Fruit fly (Drosophila melanogaster) whole organism, embryonic: ENCODE results near the gene CG7841.

Experiments
- BEAF-32 ChIP-seq: fragments of 200-800 bp; sonication (Bioruptor generic); optimal IDR thresholded peaks from 3 replicates; lab custom pipeline; 2017; ENCODE audit warnings: missing biosample characterization, missing genetic modification characterization, mild to moderate bottlenecking, moderate library complexity, missing genetic modification reagents
- Blimp-1 ChIP-seq: fragments of 200-800 bp; sonication (Bioruptor generic); optimal IDR thresholded peaks from 3 replicates; lab custom pipeline; 2018; ENCODE audit warnings: missing biosample characterization, missing genetic modification characterization, mild to moderate bottlenecking, moderate library complexity, missing genetic modification reagents
- BtbVII ChIP-seq: fragments of 200-800 bp; sonication (Bioruptor generic); optimal IDR thresholded peaks from 3 replicates; lab custom pipeline; 2017; ENCODE audit warnings: missing biosample characterization, mild to moderate bottlenecking, missing genetic modification characterization
- CG10959 ChIP-seq: fragments of 200-800 bp; sonication (Bioruptor generic); IDR thresholded peaks from 2 replicates; pipeline ENCODE4 v1.3.6; 2022; ENCODE audit warnings: missing biosample characterization, missing genetic modification characterization
- CG11560 ChIP-seq: fragments of 200-800 bp; sonication (Bioruptor generic); IDR thresholded peaks from 3 replicates; pipeline ENCODE4 v1.3.6; 2022; ENCODE audit warnings: missing biosample characterization, missing genetic modification characterization
- CG12155 ChIP-seq: fragments of 200-800 bp; sonication (Bioruptor generic); optimal IDR thresholded peaks from 3 replicates; lab custom pipeline; 2016; ENCODE audit warnings: missing biosample characterization, missing genetic modification characterization
- CG12659 ChIP-seq: fragments of 200-800 bp; sonication (Bioruptor generic); optimal IDR thresholded peaks from 3 replicates; lab custom pipeline; 2017; ENCODE audit warnings: mild to moderate bottlenecking, missing biosample characterization, missing genetic modification reagents, missing genetic modification characterization
- CG14050 ChIP-seq: fragments of 200-800 bp; sonication (Bioruptor generic); IDR thresholded peaks from 3 replicates; pipeline ENCODE4 v1.3.6; 2022; ENCODE audit warnings: missing biosample characterization, missing genetic modification characterization
- CG14860 ChIP-seq: fragments of 200-800 bp; sonication (Bioruptor generic); IDR thresholded peaks from 3 replicates; pipeline ENCODE4 v1.3.6; 2022; ENCODE audit warnings: missing biosample characterization, missing genetic modification characterization; ENCODE audit not compliant: partially characterized antibody
- CG14965 ChIP-seq: fragments of 200-800 bp; sonication (Bioruptor generic); optimal IDR thresholded peaks from 2 replicates; lab custom pipeline; 2016; ENCODE audit warnings: missing biosample characterization, missing genetic modification characterization, borderline replicate concordance
- CG17829 ChIP-seq: fragments of 200-800 bp; optimal IDR thresholded peaks from 2 replicates; lab custom pipeline; 2019; ENCODE audit warnings: missing biosample characterization, mild to moderate bottlenecking, missing genetic modification characterization, moderate library complexity
- CG18599 ChIP-seq: fragments of 200-800 bp; sonication (Bioruptor generic); optimal IDR thresholded peaks from 3 replicates; lab custom pipeline; 2017; ENCODE audit warnings: missing biosample characterization, missing genetic modification characterization, mild to moderate bottlenecking, moderate library complexity, missing genetic modification reagents
- CG30020 ChIP-seq: fragments of 200-800 bp; optimal IDR thresholded peaks from 2 replicates; lab custom pipeline; 2019; ENCODE audit warnings: missing biosample characterization, mild to moderate bottlenecking, missing genetic modification characterization, moderate library complexity
- CG31224 ChIP-seq: fragments of 200-800 bp; sonication (Bioruptor generic); IDR thresholded peaks from 2 replicates; pipeline ENCODE4 v1.3.6; 2022; ENCODE audit warnings: missing biosample characterization, missing genetic modification characterization
- CG34376 ChIP-seq: fragments of 200-800 bp; sonication (Bioruptor generic); optimal IDR thresholded peaks from 2 replicates; lab custom pipeline; 2018; ENCODE audit warnings: missing biosample characterization, mild to moderate bottlenecking, missing genetic modification characterization
- CG4820 ChIP-seq: fragments of 200-800 bp; sonication (Bioruptor generic); optimal IDR thresholded peaks from 3 replicates; lab custom pipeline; 2016; ENCODE audit warnings: missing biosample characterization, missing genetic modification characterization
- CG7963 ChIP-seq: fragments of 200-800 bp; sonication (Bioruptor generic); IDR thresholded peaks from 3 replicates; pipeline ENCODE4 v1.3.6; 2022; ENCODE audit warnings: missing biosample characterization, missing genetic modification characterization; ENCODE audit not compliant: partially characterized antibody
- CG9932 ChIP-seq: fragments of 200-800 bp; sonication (Bioruptor generic); IDR thresholded peaks from 2 replicates; pipeline ENCODE4 v1.3.6; 2022; ENCODE audit warnings: missing biosample characterization, missing genetic modification characterization
- D19B ChIP-seq: fragments of 200-800 bp; sonication (Bioruptor generic); optimal IDR thresholded peaks from 2 replicates; lab custom pipeline; 2017; ENCODE audit warnings: missing biosample characterization, mild to moderate bottlenecking, missing genetic modification characterization
- ERR ChIP-seq: fragments of 200-800 bp; sonication (Bioruptor generic); optimal IDR thresholded peaks from 2 replicates; lab custom pipeline; 2016; ENCODE audit warnings: missing biosample characterization, missing genetic modification characterization
- Fer3 ChIP-seq: fragments of 200-800 bp; sonication (Bioruptor generic); optimal IDR thresholded peaks from 2 replicates; lab custom pipeline; 2018; ENCODE audit warnings: missing biosample characterization, mild to moderate bottlenecking, missing genetic modification characterization, moderate library complexity
- HLH3B ChIP-seq: fragments of 200-800 bp; sonication (Bioruptor generic); IDR thresholded peaks from 2 replicates; pipeline ENCODE4 v1.3.6; 2022; ENCODE audit warnings: missing biosample characterization, missing genetic modification characterization
- HLH4C ChIP-seq: fragments of 200-800 bp; sonication (Bioruptor generic); IDR thresholded peaks from 3 replicates; pipeline ENCODE4 v1.3.6; 2022; ENCODE audit warnings: missing biosample characterization, missing genetic modification characterization; ENCODE audit not compliant: partially characterized antibody
- Hey ChIP-seq: fragments of 200-800 bp; sonication (Bioruptor generic); optimal IDR thresholded peaks from 3 replicates; lab custom pipeline; 2018; ENCODE audit warnings: missing biosample characterization, mild to moderate bottlenecking, missing genetic modification characterization
- MBD-R2 ChIP-seq: fragments of 200-800 bp; sonication (Bioruptor generic); IDR thresholded peaks from 2 replicates; pipeline ENCODE4 v1.3.6; 2022; ENCODE audit warnings: missing biosample characterization, missing genetic modification characterization
- MESR4 ChIP-seq: fragments of 200-800 bp; sonication (Bioruptor generic); optimal IDR thresholded peaks from 2 replicates; lab custom pipeline; 2018; ENCODE audit warnings: missing biosample characterization, mild to moderate bottlenecking, missing genetic modification characterization, moderate library complexity
- Mes4 ChIP-seq: fragments of 200-800 bp; sonication (Bioruptor generic); optimal IDR thresholded peaks from 2 replicates; lab custom pipeline; 2016; ENCODE audit warnings: missing biosample characterization, missing genetic modification characterization
- Rfx ChIP-seq: fragments of 200-800 bp; sonication (Bioruptor generic); IDR thresholded peaks from 2 replicates; pipeline ENCODE4 v1.3.6; 2022; ENCODE audit warnings: missing biosample characterization, missing genetic modification characterization
- Side ChIP-seq: fragments of 200-800 bp; sonication (Bioruptor generic); optimal IDR thresholded peaks from 2 replicates; lab custom pipeline; 2016; ENCODE audit warnings: missing biosample characterization, missing genetic modification characterization
- Sox102F ChIP-seq: fragments of 200-800 bp; sonication (Bioruptor generic); optimal IDR thresholded peaks from 2 replicates; lab custom pipeline; 2018; ENCODE audit warnings: missing biosample characterization, mild to moderate bottlenecking, missing genetic modification characterization, moderate library complexity
- Tbp ChIP-seq: fragments of >200 bp; optimal IDR thresholded peaks from 2 replicates; lab custom pipeline; 2018; ENCODE audit warnings: missing biosample characterization, missing genetic modification characterization
- ash1 ChIP-seq: fragments of 200-800 bp; sonication (Bioruptor generic); optimal IDR thresholded peaks from 2 replicates; lab custom pipeline; 2018; ENCODE audit warnings: missing biosample characterization, mild to moderate bottlenecking, missing genetic modification characterization
- croc ChIP-seq: fragments of 200-800 bp; sonication (Bioruptor generic); conservative IDR thresholded peaks from 3 replicates; pipeline ENCODE4 v1.3.6; 2022; ENCODE audit warnings: missing biosample characterization, missing genetic modification characterization
- ems ChIP-seq: fragments of 200-800 bp; sonication (Bioruptor generic); optimal IDR thresholded peaks from 3 replicates; lab custom pipeline; 2016; ENCODE audit warnings: missing biosample characterization, missing genetic modification characterization
- ewg ChIP-seq: fragments of 200-800 bp; sonication (Bioruptor generic); optimal IDR thresholded peaks from 3 replicates; lab custom pipeline; 2017; ENCODE audit warnings: mild to moderate bottlenecking, missing biosample characterization, missing genetic modification reagents, missing genetic modification characterization
- gcm ChIP-seq: fragments of 200-800 bp; sonication (Bioruptor generic); optimal IDR thresholded peaks from 2 replicates; lab custom pipeline; 2019; ENCODE audit warnings: missing biosample characterization, mild to moderate bottlenecking, missing genetic modification characterization, moderate library complexity
- gt ChIP-seq: fragments of 200-800 bp; sonication (Bioruptor generic); IDR thresholded peaks from 2 replicates; pipeline ENCODE4 v1.3.6; 2022; ENCODE audit warnings: missing biosample characterization, missing genetic modification characterization
- hth ChIP-seq: fragments of >200 bp; optimal IDR thresholded peaks from 2 replicates; lab custom pipeline; 2017; ENCODE audit warnings: inconsistent platforms
- insv ChIP-seq, 2 experiments: fragments of 200-800 bp; sonication (Bioruptor generic); optimal IDR thresholded peaks; 3 replicates each; lab custom pipeline; 2016 to 2018; ENCODE audit warnings: missing biosample characterization in 2 of 2, missing genetic modification characterization in 2 of 2
- mld ChIP-seq: fragments of 200-800 bp; sonication (Bioruptor generic); IDR thresholded peaks from 3 replicates; pipeline ENCODE4 v1.3.6; 2022; ENCODE audit warnings: missing biosample characterization, missing genetic modification characterization; ENCODE audit not compliant: partially characterized antibody
- nau ChIP-seq: fragments of 200-800 bp; sonication (Bioruptor generic); optimal IDR thresholded peaks from 3 replicates; lab custom pipeline; 2017; ENCODE audit warnings: missing biosample characterization, mild to moderate bottlenecking, missing genetic modification characterization, missing genetic modification reagents
- salm ChIP-seq: fragments of 200-800 bp; sonication (Bioruptor generic); optimal IDR thresholded peaks from 2 replicates; lab custom pipeline; 2018; ENCODE audit warnings: missing biosample characterization, mild to moderate bottlenecking, missing genetic modification characterization
- sima ChIP-seq: fragments of 200-800 bp; sonication (Bioruptor generic); optimal IDR thresholded peaks from 2 replicates; lab custom pipeline; 2016; ENCODE audit warnings: missing biosample characterization, missing genetic modification characterization
- sqz ChIP-seq: fragments of 200-800 bp; sonication (Bioruptor generic); optimal IDR thresholded peaks from 3 replicates; lab custom pipeline; 2018; ENCODE audit warnings: missing biosample characterization, mild to moderate bottlenecking, missing genetic modification characterization
- stwl ChIP-seq: fragments of 200-800 bp; sonication (Bioruptor generic); optimal IDR thresholded peaks from 3 replicates; lab custom pipeline; 2018; ENCODE audit warnings: missing biosample characterization, mild to moderate bottlenecking, missing genetic modification characterization, moderate library complexity
- tup ChIP-seq: fragments of 200-800 bp; sonication (Bioruptor generic); optimal IDR thresholded peaks from 2 replicates; lab custom pipeline; 2016; ENCODE audit warnings: missing biosample characterization, mild to moderate bottlenecking, missing genetic modification characterization, moderate library complexity
- vnd ChIP-seq: fragments of 200-800 bp; sonication (Bioruptor generic); IDR thresholded peaks from 3 replicates; pipeline ENCODE4 v1.3.6; 2022; ENCODE audit warnings: missing biosample characterization, missing genetic modification characterization; ENCODE audit not compliant: partially characterized antibody
- wek ChIP-seq: fragments of 200-800 bp; sonication (Bioruptor generic); optimal IDR thresholded peaks from 3 replicates; lab custom pipeline; 2018; ENCODE audit warnings: missing biosample characterization, mild to moderate bottlenecking, missing genetic modification characterization, moderate library complexity

Gene CG7841

dm6 chr3L:15534274-15535227, 26.5 kb upstream of the CG7841 start (continued):
- no peak for TF ChIP-seq CG34376 (GFP tag; lab: Kevin White, UChicago)
- TF ChIP-seq nau (GFP tag; lab: Kevin White, UChicago) = peak; percentile 16
- TF ChIP-seq Blimp-1 (GFP tag; lab: Kevin White, UChicago) = peak; percentile 16
- TF ChIP-seq CG30020 (tag; lab: Kevin White, UChicago) = no peak
- TF ChIP-seq CG10959 (GFP tag; lab: Robert Waterston, UW) = no peak
- no peak for TF ChIP-seq insv (GFP tag; optimal IDR thresholded peaks at IDR 0.05; lab: Kevin White, UChicago)
- no peak for TF ChIP-seq wek (GFP tag; lab: Kevin White, UChicago)
- peak; percentile 77 for TF ChIP-seq CG12659
- TF ChIP-seq CG17829 = peak; percentile 22
- TF ChIP-seq Sox102F (GFP tag; lab: Kevin White, UChicago) = peak; percentile 52
- TF ChIP-seq BtbVII = peak; percentile 15
- TF ChIP-seq Tbp (GFP tag; lab: Kevin White, UChicago) = no peak
- no peak for TF ChIP-seq CG14860
- TF ChIP-seq gt = no peak
- peak; percentile 41; the same call in 1 of the 2 replicates for TF ChIP-seq HLH3B
- no peak for TF ChIP-seq CG7963 (GFP tag; lab: Robert Waterston, UW)
- TF ChIP-seq Side (GFP tag; lab: Kevin White, UChicago) = peak; percentile 32
- no peak for TF ChIP-seq BEAF-32 (GFP tag; lab: Kevin White, UChicago)
- peak; percentile 50 for TF ChIP-seq ewg (GFP tag; lab: Kevin White, UChicago)
- peak; percentile 53 for TF ChIP-seq CG12155 (GFP tag; lab: Kevin White, UChicago)
- no peak for TF ChIP-seq tup (GFP tag; lab: Kevin White, UChicago)
- no peak for TF ChIP-seq HLH4C
- no peak for TF ChIP-seq ERR (GFP tag; lab: Kevin White, UChicago)
- TF ChIP-seq CG11560 (tag; lab: Robert Waterston, UW) = peak; percentile 52; the same call in 1 of the 3 replicates
- TF ChIP-seq Fer3 (tag; lab: Kevin White, UChicago) = peak; percentile 13
- TF ChIP-seq Mes4 (GFP tag; lab: Kevin White, UChicago) = peak; percentile 46
- no peak for TF ChIP-seq salm (tag; lab: Kevin White, UChicago)
- peak; percentile 69 for TF ChIP-seq sqz (GFP tag; lab: Kevin White, UChicago)
- no peak for TF ChIP-seq CG14965 (GFP tag; lab: Kevin White, UChicago)
- no peak for TF ChIP-seq ash1 (GFP tag; lab: Kevin White, UChicago)
- TF ChIP-seq stwl (tag; lab: Kevin White, UChicago) = no peak
- no peak; the same call in 1 of the 2 replicates for TF ChIP-seq Rfx (GFP tag; lab: Robert Waterston, UW)
- TF ChIP-seq MBD-R2 (GFP tag; lab: Robert Waterston, UW) = no peak
- TF ChIP-seq vnd (GFP tag; lab: Robert Waterston, UW) = no peak
- TF ChIP-seq CG4820 (GFP tag; lab: Kevin White, UChicago) = peak; percentile 40
- TF ChIP-seq CG9932 = peak; percentile 66
- no peak for TF ChIP-seq CG31224 (GFP tag; lab: Robert Waterston, UW)
- no peak; the same call in 2 of the 3 replicates for TF ChIP-seq CG14050
- peak; percentile 53 for TF ChIP-seq gcm
- TF ChIP-seq mld (GFP tag; lab: Robert Waterston, UW) = no peak
- TF ChIP-seq D19B (GFP tag; lab: Kevin White, UChicago) = peak; percentile 99
- peak; percentile 53 for TF ChIP-seq ems
- no peak for TF ChIP-seq croc (GFP tag; lab: Robert Waterston, UW)
- TF ChIP-seq hth (lab: Kevin White, UChicago) = no peak
- no peak for TF ChIP-seq MESR4 (GFP tag; lab: Kevin White, UChicago)
- peak; percentile 66 for TF ChIP-seq CG18599 (GFP tag; lab: Kevin White, UChicago)
- TF ChIP-seq Hey = no peak
- no peak for TF ChIP-seq sima (GFP tag; lab: Kevin White, UChicago)
